Fruit fly (Drosophila melanogaster): Measurements from ENCODE around the gene fd3F.

The fd3F gene

dm6 chrX:3778135-3778951, 23.8 kb upstream of the fd3F start (continued):
- peak; percentile 95 for TF ChIP-seq CG9139 (GFP tag; optimal IDR thresholded peaks at IDR 0.05)
- TF ChIP-seq Ets96B (tag; optimal IDR thresholded peaks at IDR 0.05), result peak; percentile 66
- peak; percentile 78 for TF ChIP-seq Lpt (GFP tag; optimal IDR thresholded peaks at IDR 0.05)
- no peak for TF ChIP-seq OdsH (GFP tag; optimal IDR thresholded peaks at IDR 0.05)
- peak; percentile 31 for TF ChIP-seq fd85E (GFP tag; optimal IDR thresholded peaks at IDR 0.05)
- TF ChIP-seq CG6163 (GFP tag; IDR thresholded peaks at IDR 0.05), result peak; percentile 85
- TF ChIP-seq esn (GFP tag; optimal IDR thresholded peaks at IDR 0.05), result no peak
- TF ChIP-seq CG8632 (GFP tag; optimal IDR thresholded peaks at IDR 0.05), result peak; percentile 4
- TF ChIP-seq lz (GFP tag; optimal IDR thresholded peaks at IDR 0.05), result no peak
- TF ChIP-seq spab (GFP tag; optimal IDR thresholded peaks at IDR 0.05), result peak; percentile 82
- no peak for TF ChIP-seq Sox102F (GFP tag; optimal IDR thresholded peaks at IDR 0.05)
- TF ChIP-seq CG6854 (GFP tag; optimal IDR thresholded peaks at IDR 0.05), result peak; percentile 78
- TF ChIP-seq Sox14 (GFP tag; optimal IDR thresholded peaks at IDR 0.05), result no peak
- no peak for TF ChIP-seq pdm3 (GFP tag; optimal IDR thresholded peaks at IDR 0.05)
- peak; percentile 83 for TF ChIP-seq vri (GFP tag; optimal IDR thresholded peaks at IDR 0.05)
- TF ChIP-seq CG11902 (GFP tag; optimal IDR thresholded peaks at IDR 0.05), result no peak
- peak; percentile 63 for TF ChIP-seq net (GFP tag; optimal IDR thresholded peaks at IDR 0.05)
- peak; percentile 84 for TF ChIP-seq CG16779 (tag; optimal IDR thresholded peaks at IDR 0.05)
- TF ChIP-seq Sox15 (GFP tag; optimal IDR thresholded peaks at IDR 0.05), result no peak
- no peak for TF ChIP-seq CG32006 (GFP tag; optimal IDR thresholded peaks at IDR 0.05)
- TF ChIP-seq svp (GFP tag), result peak; percentile 95
- TF ChIP-seq CG6792 (GFP tag; optimal IDR thresholded peaks at IDR 0.05), result peak; percentile 10

- no peak for TF ChIP-seq ss (GFP tag; optimal IDR thresholded peaks at IDR 0.05)
- no peak for TF ChIP-seq CG9139 (GFP tag; optimal IDR thresholded peaks at IDR 0.05)
- peak; percentile 23 for TF ChIP-seq CG31627 (GFP tag; optimal IDR thresholded peaks at IDR 0.05)
- peak; percentile 52 for TF ChIP-seq CG32006 (GFP tag; optimal IDR thresholded peaks at IDR 0.05)
- TF ChIP-seq cyc (GFP tag; optimal IDR thresholded peaks at IDR 0.05), result no peak
- peak; percentile 78 for TF ChIP-seq Eip78C (GFP tag)
- TF ChIP-seq CG11902 (GFP tag; optimal IDR thresholded peaks at IDR 0.05), result no peak
- peak; percentile 57 for TF ChIP-seq CG10631 (GFP tag; optimal IDR thresholded peaks at IDR 0.05)
- no peak for TF ChIP-seq CG1621 (tag; optimal IDR thresholded peaks at IDR 0.05)
- no peak for TF ChIP-seq Sox102F (GFP tag; optimal IDR thresholded peaks at IDR 0.05)
- peak; percentile 76 for TF ChIP-seq svp (GFP tag)
- TF ChIP-seq CG6276 (GFP tag; optimal IDR thresholded peaks at IDR 0.05), result no peak
- TF ChIP-seq Eip93F (GFP tag; optimal IDR thresholded peaks at IDR 0.05), result no peak
- no peak for TF ChIP-seq Ets21C (GFP tag; optimal IDR thresholded peaks at IDR 0.05)
- TF ChIP-seq CG11762 (GFP tag; optimal IDR thresholded peaks at IDR 0.05; ENCODE audit: insufficient read depth), result no peak
- peak; percentile 53 for TF ChIP-seq esn (GFP tag; optimal IDR thresholded peaks at IDR 0.05)
- no peak for TF ChIP-seq CG16779 (tag; optimal IDR thresholded peaks at IDR 0.05)
- peak; percentile 9 for TF ChIP-seq Blimp-1 (GFP tag; optimal IDR thresholded peaks at IDR 0.05)
- TF ChIP-seq CG6854 (GFP tag; optimal IDR thresholded peaks at IDR 0.05), result no peak
- TF ChIP-seq vri (GFP tag; optimal IDR thresholded peaks at IDR 0.05), result no peak
- TF ChIP-seq CG8632 (GFP tag; optimal IDR thresholded peaks at IDR 0.05), result no peak
- TF ChIP-seq lz (GFP tag; optimal IDR thresholded peaks at IDR 0.05), result peak; percentile 16
- TF ChIP-seq Hr4 (GFP tag; optimal IDR thresholded peaks at IDR 0.05), result peak; percentile 42
- peak; percentile 43 for TF ChIP-seq acj6 (GFP tag; optimal IDR thresholded peaks at IDR 0.05)
- no peak for TF ChIP-seq fkh (GFP tag; optimal IDR thresholded peaks at IDR 0.05)
- TF ChIP-seq CG6792 (GFP tag; optimal IDR thresholded peaks at IDR 0.05), result peak; percentile 11
- no peak for TF ChIP-seq fd59A (GFP tag; optimal IDR thresholded peaks at IDR 0.05)
- no peak for TF ChIP-seq CG8319 (GFP tag; optimal IDR thresholded peaks at IDR 0.05)
- TF ChIP-seq CG10669 (GFP tag; optimal IDR thresholded peaks at IDR 0.05), result peak; percentile 42
- no peak for TF ChIP-seq spab (GFP tag; optimal IDR thresholded peaks at IDR 0.05)
- peak; percentile 51 for TF ChIP-seq Lpt (GFP tag; optimal IDR thresholded peaks at IDR 0.05)
- TF ChIP-seq Sox14 (GFP tag; optimal IDR thresholded peaks at IDR 0.05), result peak; percentile 11
- no peak for TF ChIP-seq fd85E (GFP tag; optimal IDR thresholded peaks at IDR 0.05)
- 0 out of 2 replicates have a peak, but pooled peaks have one; percentile 36 for TF ChIP-seq CG11294 (GFP tag; IDR thresholded peaks at IDR 0.05)
- TF ChIP-seq Hr39 (GFP tag; optimal IDR thresholded peaks at IDR 0.05), result peak; percentile 6
- TF ChIP-seq CG6808 (GFP tag; optimal IDR thresholded peaks at IDR 0.05), result no peak
- peak; percentile 52 for TF ChIP-seq Met (GFP tag; optimal IDR thresholded peaks at IDR 0.05)
- peak; percentile 21 for TF ChIP-seq achi (GFP tag; optimal IDR thresholded peaks at IDR 0.05)
- TF ChIP-seq CG34406 (GFP tag; optimal IDR thresholded peaks at IDR 0.05), result no peak
These were observed 23.1 kb upstream of the fd3F start for dm6 chrX:3778952-3779502.

Data from whole organism, prepupa.